Worm (Caenorhabditis elegans) whole organism, midembryonic: ENCODE data around the gene vab-8.

Source experiments
- T22C8.4 ChIP-seq: fragments of 200-800 bp; sonication (Bioruptor generic); IDR thresholded peaks from 2 replicates; pipeline ENCODE4 v1.3.6; 2022; ENCODE audit warnings: missing genetic modification characterization, missing compliant biosample characterization
- cog-1 ChIP-seq: sonication (generic microtip); optimal IDR thresholded peaks from 2 replicates; lab custom pipeline; 2016; ENCODE audit warnings: missing genetic modification characterization, missing compliant biosample characterization
- flt-1 ChIP-seq: fragments of 200-800 bp; sonication (Bioruptor generic); IDR thresholded peaks from 2 replicates; pipeline ENCODE4 v1.3.6; 2022; ENCODE audit warnings: missing genetic modification characterization, missing compliant biosample characterization
- klf-2 ChIP-seq: fragments of 200-800 bp; sonication (Bioruptor generic); conservative IDR thresholded peaks from 2 replicates; pipeline ENCODE4 v1.3.6; 2022; ENCODE audit warnings: missing genetic modification reagents, missing genetic modification characterization, missing compliant biosample characterization
- med-1 ChIP-seq: sonication (generic microtip); optimal IDR thresholded peaks from 2 replicates; lab custom pipeline; 2017; ENCODE audit warnings: missing genetic modification characterization, mild to moderate bottlenecking, missing compliant biosample characterization, antibody characterized with exemption, missing genetic modification reagents; ENCODE audit not compliant: insufficient read depth
- ref-1 ChIP-seq: fragments of 200-800 bp; sonication (Bioruptor generic); conservative IDR thresholded peaks from 2 replicates; pipeline ENCODE4 v1.3.6; 2022; ENCODE audit warnings: missing genetic modification reagents, missing genetic modification characterization, missing compliant biosample characterization
- tab-1 ChIP-seq: fragments of 200-800 bp; sonication (Bioruptor generic); IDR thresholded peaks from 2 replicates; pipeline ENCODE4 v1.3.6; 2022; ENCODE audit warnings: missing genetic modification characterization, missing compliant biosample characterization
- ztf-23 ChIP-seq: fragments of 200-800 bp; sonication (Bioruptor generic); IDR thresholded peaks from 2 replicates; pipeline ENCODE4 v1.3.6; 2022; ENCODE audit warnings: missing genetic modification reagents, missing genetic modification characterization, missing compliant biosample characterization
- ztf-29 ChIP-seq: fragments of 200-800 bp; sonication (Bioruptor generic); IDR thresholded peaks from 2 replicates; pipeline ENCODE4 v1.3.6; 2022; ENCODE audit warnings: missing genetic modification reagents, missing genetic modification characterization, missing compliant biosample characterization

vab-8 gene

ce11 chrV:12251041-12251440 is 37.9 kb downstream of the vab-8 start, which contains the start of gene T04H1.5:
T04H1.5 (plus strand) TSS chrV:12251341.
- TF ChIP-seq ztf-23 (GFP tag; lab: Robert Waterston, UW) (no peak), T22C8.4 (no peak), ref-1 (GFP tag; lab: Robert Waterston, UW) (no peak), flt-1 (no peak), tab-1 (GFP tag; lab: Robert Waterston, UW) (no peak)

ce11 chrV:12252272-12252671 is 39.1 kb downstream of the vab-8 start, which contains the start of gene lrx-1:
lrx-1 (plus strand) TSS chrV:12252572.
- TF ChIP-seq tab-1 (GFP tag; lab: Robert Waterston, UW) (no peak), T22C8.4 (no peak)

- TF ChIP-seq T22C8.4: no peak
- no peak for TF ChIP-seq ztf-29
- TF ChIP-seq ztf-23 (GFP tag; lab: Robert Waterston, UW): no peak
- no peak for TF ChIP-seq cog-1 (tag; lab: Kevin White, UChicago)
- TF ChIP-seq med-1 (GFP tag; lab: Kevin White, UChicago): no peak
- TF ChIP-seq flt-1: no peak
- no peak for TF ChIP-seq tab-1 (GFP tag; lab: Robert Waterston, UW)
- no peak for TF ChIP-seq klf-2
- TF ChIP-seq ref-1 (GFP tag; lab: Robert Waterston, UW): no peak
Measured at ce11 chrV:12255343-12255742, 42.2 kb downstream of the vab-8 start, which contains the start of gene T04H1.12. T04H1.12 (plus strand) TSS chrV:12255643.

- TF ChIP-seq tab-1 (GFP tag; lab: Robert Waterston, UW): no peak
- no peak for TF ChIP-seq med-1 (GFP tag; lab: Kevin White, UChicago)
- no peak for TF ChIP-seq ztf-29
- TF ChIP-seq ref-1 (GFP tag; lab: Robert Waterston, UW): no peak
- TF ChIP-seq klf-2: no peak
- TF ChIP-seq T22C8.4: no peak
- TF ChIP-seq cog-1 (tag; lab: Kevin White, UChicago): no peak
- no peak for TF ChIP-seq ztf-23 (GFP tag; lab: Robert Waterston, UW)
- TF ChIP-seq flt-1: no peak
Measured at ce11 chrV:12256398-12256797, 43.3 kb downstream of the vab-8 start, which contains the start of gene ugt-55. ugt-55 (plus strand) TSS chrV:12256698.

ce11 chrV:12258922-12259321 is 45.8 kb downstream of the vab-8 start, which contains the start of gene ugt-56:
ugt-56 (plus strand) TSS chrV:12258982.
- no peak for TF ChIP-seq tab-1 (GFP tag; lab: Robert Waterston, UW)
- no peak for TF ChIP-seq med-1 (GFP tag; lab: Kevin White, UChicago)
- no peak for TF ChIP-seq T22C8.4
- TF ChIP-seq ztf-23 (GFP tag; lab: Robert Waterston, UW): no peak

- TF ChIP-seq ztf-23 (GFP tag; lab: Robert Waterston, UW): no peak
- TF ChIP-seq klf-2: no peak
Measured at ce11 chrV:12261377-12261776, 48.2 kb downstream of the vab-8 start, which contains the start of gene tbb-6. tbb-6 (plus strand) TSS chrV:12261531.

ce11 chrV:12263723-12264122 is 50.6 kb downstream of the vab-8 start, which contains the start of gene ssp-35:
ssp-35 (minus strand) TSS chrV:12263823.
- TF ChIP-seq ztf-29: no peak
- no peak for TF ChIP-seq tab-1 (GFP tag; lab: Robert Waterston, UW)
- TF ChIP-seq flt-1: no peak
- TF ChIP-seq ref-1 (GFP tag; lab: Robert Waterston, UW): no peak
- TF ChIP-seq klf-2: no peak
- no peak for TF ChIP-seq med-1 (GFP tag; lab: Kevin White, UChicago)
- TF ChIP-seq T22C8.4: no peak

ce11 chrV:12269272-12269767 is 56.2 kb downstream of the vab-8 start, which contains the start of gene twk-24:
twk-24 (minus strand) TSS chrV:12269322.
- TF ChIP-seq klf-2 (no peak), cog-1 (tag; lab: Kevin White, UChicago) (no peak), T22C8.4 (no peak)

ce11 chrV:12271495-12271894 is 58.4 kb downstream of the vab-8 start, which contains the start of the genes tsfm-1 and capg-2:
tsfm-1 (minus strand) TSS chrV:12271551.
capg-2 (plus strand) TSS chrV:12271873.
- TF ChIP-seq tab-1 (GFP tag; lab: Robert Waterston, UW): no peak
- no peak for TF ChIP-seq flt-1
- TF ChIP-seq T22C8.4: no peak
- TF ChIP-seq ztf-29: no peak
- no peak for TF ChIP-seq ztf-23 (GFP tag; lab: Robert Waterston, UW)
- TF ChIP-seq med-1 (GFP tag; lab: Kevin White, UChicago): no peak
- TF ChIP-seq cog-1 (tag; lab: Kevin White, UChicago): no peak
- no peak for TF ChIP-seq klf-2
- TF ChIP-seq ref-1 (GFP tag; lab: Robert Waterston, UW): no peak
